Worm (Caenorhabditis elegans) whole organism, late embryonic: ENCODE data around the gene irld-48.

Experiments
- ama-1 ChIP-seq: fragments of 150-350 bp; optimal IDR thresholded peaks from 2 replicates; lab custom pipeline; 2014
- ceh-30 ChIP-seq: fragments of 150-350 bp; optimal IDR thresholded peaks from 2 replicates; lab custom pipeline; 2014; ENCODE audit warnings: missing biosample characterization, missing genetic modification characterization
- elt-4 ChIP-seq: sonication (generic microtip); optimal IDR thresholded peaks from 2 replicates; lab custom pipeline; 2016; ENCODE audit warnings: missing genetic modification characterization, missing compliant biosample characterization
- fkh-6 ChIP-seq: sonication (generic microtip); optimal IDR thresholded peaks from 2 replicates; lab custom pipeline; 2016; ENCODE audit warnings: missing genetic modification characterization, missing compliant biosample characterization
- nfya-1 ChIP-seq: sonication (generic microtip); optimal IDR thresholded peaks from 2 replicates; lab custom pipeline; 2017; ENCODE audit warnings: missing genetic modification characterization, mild to moderate bottlenecking, missing compliant biosample characterization, antibody characterized with exemption, moderate library complexity
- pag-3 ChIP-seq: sonication (generic microtip); optimal IDR thresholded peaks from 2 replicates; lab custom pipeline; 2016; ENCODE audit warnings: missing compliant biosample characterization, missing genetic modification characterization, borderline replicate concordance
- pha-4 ChIP-seq: fragments of 150-350 bp; optimal IDR thresholded peaks from 2 replicates; lab custom pipeline; 2018; ENCODE audit warnings: missing biosample characterization, missing genetic modification reagents, missing genetic modification characterization
- rnt-1 ChIP-seq: sonication (generic microtip); optimal IDR thresholded peaks from 2 replicates; lab custom pipeline; 2016; ENCODE audit warnings: missing genetic modification characterization, missing compliant biosample characterization
- unc-42 ChIP-seq: sonication (generic microtip); optimal IDR thresholded peaks from 2 replicates; lab custom pipeline; 2016; ENCODE audit warnings: missing genotype, missing genetic modification characterization, missing compliant biosample characterization

ce11 chrII:2963619-2964018 lies 7.8 kb downstream of the irld-48 start:
- TF ChIP-seq rnt-1 (tag; lab: Kevin White, UChicago) (no peak), ama-1 (lab: Kevin White, UChicago) (no peak), pha-4 (no peak), fkh-6 (tag; lab: Kevin White, UChicago) (no peak), nfya-1 (no peak), pag-3 (tag; lab: Kevin White, UChicago) (no peak), ceh-30 (tag; lab: Kevin White, UChicago) (no peak), unc-42 (tag; lab: Kevin White, UChicago) (no peak), elt-4 (tag; lab: Kevin White, UChicago) (no peak)
